Worm (Caenorhabditis elegans) whole organism, L1 larva: ENCODE measurements around the gene ztf-22.

ENCODE experiments used
- C04F5.9 ChIP-seq: sonication (generic microtip); optimal IDR thresholded peaks from 2 replicates; lab custom pipeline; 2016; ENCODE audit warnings: missing genetic modification characterization, missing compliant biosample characterization
- C34B4.2 ChIP-seq: sonication (generic microtip); optimal IDR thresholded peaks from 2 replicates; lab custom pipeline; 2017; ENCODE audit warnings: mild to moderate bottlenecking, missing genetic modification characterization, missing compliant biosample characterization
- Y116A8C.19 ChIP-seq: sonication (generic microtip); optimal IDR thresholded peaks from 2 replicates; lab custom pipeline; 2016; ENCODE audit warnings: missing compliant biosample characterization, missing genetic modification characterization, borderline replicate concordance
- ama-1 ChIP-seq: fragments of 150-350 bp; optimal IDR thresholded peaks from 2 replicates; lab custom pipeline; 2014
- ceh-63 ChIP-seq: fragments of 200-800 bp; sonication (Bioruptor generic); optimal IDR thresholded peaks from 2 replicates; lab custom pipeline; 2018; ENCODE audit warnings: mild to moderate bottlenecking, missing genetic modification characterization, missing compliant biosample characterization
- ceh-8 ChIP-seq: fragments of 200-800 bp; sonication (Bioruptor generic); optimal IDR thresholded peaks from 2 replicates; lab custom pipeline; 2018; ENCODE audit warnings: mild to moderate bottlenecking, missing genetic modification characterization, moderate library complexity, missing compliant biosample characterization
- ces-1 ChIP-seq: fragments of 150-350 bp; optimal IDR thresholded peaks from 2 replicates; lab custom pipeline; 2014; ENCODE audit warnings: missing biosample characterization, missing genetic modification reagents, missing genetic modification characterization
- efl-1 ChIP-seq, 4 experiments: fragments of 150-350 bp; optimal IDR thresholded peaks in 3 of 4; peaks in 1 of 4; 1 replicate in 1 of 4; 2 replicates in 3 of 4; lab custom pipeline; 2014; ENCODE audit warnings: missing biosample characterization in 2 of 4, missing genetic modification characterization in 2 of 4, missing genetic modification reagents in 2 of 4
- efl-3 ChIP-seq: fragments of 200-800 bp; sonication (Bioruptor generic); optimal IDR thresholded peaks from 2 replicates; lab custom pipeline; 2018; ENCODE audit warnings: mild to moderate bottlenecking, missing genetic modification characterization, missing compliant biosample characterization
- egl-27 ChIP-seq, 2 experiments: fragments of 150-350 bp in 1 of 2; sonication (generic microtip); optimal IDR thresholded peaks; 3 replicates each; lab custom pipeline; 2017 to 2018; ENCODE audit warnings: missing biosample characterization in 2 of 2, missing genetic modification characterization in 2 of 2, missing genetic modification reagents in 2 of 2
- elt-2 ChIP-seq: sonication (generic microtip); optimal IDR thresholded peaks from 2 replicates; lab custom pipeline; 2016; ENCODE audit warnings: missing genetic modification characterization, mild to moderate bottlenecking, inconsistent platforms, missing compliant biosample characterization, missing genetic modification reagents
- ets-5 ChIP-seq: fragments of 200-800 bp; sonication (Bioruptor generic); IDR thresholded peaks from 2 replicates; pipeline ENCODE4 v1.3.6; 2022; ENCODE audit warnings: missing genetic modification characterization, missing compliant biosample characterization
- fkh-10 ChIP-seq: sonication (generic microtip); optimal IDR thresholded peaks from 2 replicates; lab custom pipeline; 2017; ENCODE audit warnings: missing biosample characterization, missing genetic modification reagents, missing genetic modification characterization
- hlh-17 ChIP-seq: fragments of 200-800 bp; sonication (Bioruptor generic); optimal IDR thresholded peaks from 2 replicates; lab custom pipeline; 2018; ENCODE audit warnings: missing genetic modification characterization, mild to moderate bottlenecking, missing compliant biosample characterization, moderate library complexity, borderline replicate concordance
- hpl-2 ChIP-seq: fragments of 150-350 bp; optimal IDR thresholded peaks from 2 replicates; lab custom pipeline; 2014; ENCODE audit warnings: missing biosample characterization, missing genetic modification reagents, missing genetic modification characterization
- irx-1 ChIP-seq: sonication (generic microtip); optimal IDR thresholded peaks from 2 replicates; lab custom pipeline; 2016; ENCODE audit warnings: missing genetic modification characterization, missing compliant biosample characterization
- isw-1 ChIP-seq: fragments of 200-800 bp; sonication (Bioruptor generic); IDR thresholded peaks from 2 replicates; pipeline ENCODE4 v1.3.6; 2022; ENCODE audit warnings: missing genetic modification characterization, missing compliant biosample characterization
- jun-1 ChIP-seq: fragments of 150-350 bp; optimal IDR thresholded peaks from 2 replicates; lab custom pipeline; 2014; ENCODE audit warnings: missing biosample characterization, missing genetic modification reagents, missing genetic modification characterization
- lin-14 ChIP-seq: fragments of 200-800 bp; sonication (Bioruptor generic); optimal IDR thresholded peaks from 2 replicates; lab custom pipeline; 2018; ENCODE audit warnings: mild to moderate bottlenecking, missing genetic modification characterization, moderate library complexity, missing compliant biosample characterization
- lsy-2 ChIP-seq, 2 experiments: fragments of 150-350 bp; optimal IDR thresholded peaks; 2 replicates each; lab custom pipeline; 2014; ENCODE audit warnings: missing biosample characterization in 2 of 2, missing genetic modification characterization in 2 of 2
- mab-9 ChIP-seq: fragments of 200-800 bp; sonication (Bioruptor generic); IDR thresholded peaks from 2 replicates; pipeline ENCODE4 v1.3.6; 2022; ENCODE audit warnings: missing genetic modification reagents, missing genetic modification characterization, missing compliant biosample characterization
- mdl-1 ChIP-seq, 2 experiments: fragments of 150-350 bp; optimal IDR thresholded peaks; 2 replicates each; lab custom pipeline; 2014 to 2017; ENCODE audit warnings: missing biosample characterization in 2 of 2, missing genetic modification characterization in 2 of 2, inconsistent platforms in 1 of 2
- mef-2 ChIP-seq: fragments of 150-350 bp; optimal IDR thresholded peaks from 2 replicates; lab custom pipeline; 2014; ENCODE audit warnings: missing biosample characterization, missing genetic modification characterization
- nhr-11 ChIP-seq: fragments of 150-350 bp; optimal IDR thresholded peaks from 2 replicates; lab custom pipeline; 2014; ENCODE audit warnings: missing biosample characterization, missing genetic modification characterization
- nhr-12 ChIP-seq: sonication (generic microtip); optimal IDR thresholded peaks from 2 replicates; lab custom pipeline; 2017; ENCODE audit warnings: missing biosample characterization, missing genetic modification characterization
- nhr-19 ChIP-seq: fragments of 200-800 bp; sonication (Bioruptor generic); conservative IDR thresholded peaks from 2 replicates; pipeline ENCODE4 v1.3.6; 2022; ENCODE audit warnings: missing genetic modification characterization, missing compliant biosample characterization
- nhr-237 ChIP-seq: fragments of 150-350 bp; optimal IDR thresholded peaks from 2 replicates; lab custom pipeline; 2014; ENCODE audit warnings: missing biosample characterization, missing genetic modification characterization
- nhr-71 ChIP-seq: sonication (generic microtip); optimal IDR thresholded peaks from 2 replicates; lab custom pipeline; 2016; ENCODE audit warnings: mild to moderate bottlenecking, missing genetic modification characterization, moderate library complexity, missing compliant biosample characterization
- nhr-85 ChIP-seq: sonication (generic microtip); peaks from one replicate; lab custom pipeline; 2016; ENCODE audit warnings: missing genetic modification characterization, inconsistent platforms, missing compliant biosample characterization
- pag-3 ChIP-seq: sonication (generic microtip); optimal IDR thresholded peaks from 2 replicates; lab custom pipeline; 2017; ENCODE audit warnings: missing genetic modification characterization, mild to moderate bottlenecking, missing compliant biosample characterization, antibody characterized with exemption, borderline replicate concordance; ENCODE audit not compliant: insufficient read depth
- pqm-1 ChIP-seq: sonication (generic microtip); optimal IDR thresholded peaks from 3 replicates; lab custom pipeline; 2017; ENCODE audit warnings: missing biosample characterization, missing genetic modification characterization
- rnt-1 ChIP-seq: sonication (generic microtip); optimal IDR thresholded peaks from 2 replicates; lab custom pipeline; 2016; ENCODE audit warnings: mild to moderate bottlenecking, missing genetic modification characterization, moderate library complexity, missing compliant biosample characterization
- snpc-4 ChIP-seq: fragments of 150-350 bp; optimal IDR thresholded peaks from 2 replicates; lab custom pipeline; 2014; ENCODE audit warnings: missing biosample characterization, missing genetic modification characterization
- snu-23 ChIP-seq: sonication (generic microtip); optimal IDR thresholded peaks from 2 replicates; lab custom pipeline; 2016; ENCODE audit warnings: missing genetic modification characterization, missing compliant biosample characterization
- sox-4 ChIP-seq: sonication (generic microtip); optimal IDR thresholded peaks from 2 replicates; lab custom pipeline; 2016; ENCODE audit warnings: missing genetic modification characterization, missing compliant biosample characterization
- sup-37 ChIP-seq: fragments of 200-800 bp; sonication (Bioruptor generic); optimal IDR thresholded peaks from 2 replicates; lab custom pipeline; 2018; ENCODE audit warnings: mild to moderate bottlenecking, missing genetic modification characterization, missing compliant biosample characterization
- swsn-7 ChIP-seq: sonication (generic microtip); optimal IDR thresholded peaks from 2 replicates; lab custom pipeline; 2016; ENCODE audit warnings: missing genetic modification characterization, missing compliant biosample characterization
- tlp-1 ChIP-seq: fragments of 150-350 bp; optimal IDR thresholded peaks from 2 replicates; lab custom pipeline; 2014; ENCODE audit warnings: missing biosample characterization, missing genetic modification characterization
- unc-130 ChIP-seq: fragments of 150-350 bp; optimal IDR thresholded peaks from 2 replicates; lab custom pipeline; 2017; ENCODE audit warnings: missing biosample characterization, missing genetic modification characterization, inconsistent platforms
- unc-30 ChIP-seq: sonication (generic microtip); optimal IDR thresholded peaks from 2 replicates; lab custom pipeline; 2017; ENCODE audit warnings: missing biosample characterization, missing genetic modification characterization
- unc-86 ChIP-seq: sonication (generic microtip); optimal IDR thresholded peaks from 2 replicates; lab custom pipeline; 2016; ENCODE audit warnings: missing genetic modification characterization, missing compliant biosample characterization
- vab-15 ChIP-seq: sonication (generic microtip); optimal IDR thresholded peaks from 2 replicates; lab custom pipeline; 2017; ENCODE audit warnings: missing genotype, mild to moderate bottlenecking, missing genetic modification characterization, missing compliant biosample characterization
- zag-1 ChIP-seq: fragments of 150-350 bp; optimal IDR thresholded peaks from 2 replicates; lab custom pipeline; 2014; ENCODE audit warnings: missing biosample characterization, missing genetic modification characterization
- ztf-4 ChIP-seq: fragments of 150-350 bp; optimal IDR thresholded peaks from 2 replicates; lab custom pipeline; 2014; ENCODE audit warnings: missing biosample characterization, missing genetic modification characterization

The ztf-22 gene

DNA sequence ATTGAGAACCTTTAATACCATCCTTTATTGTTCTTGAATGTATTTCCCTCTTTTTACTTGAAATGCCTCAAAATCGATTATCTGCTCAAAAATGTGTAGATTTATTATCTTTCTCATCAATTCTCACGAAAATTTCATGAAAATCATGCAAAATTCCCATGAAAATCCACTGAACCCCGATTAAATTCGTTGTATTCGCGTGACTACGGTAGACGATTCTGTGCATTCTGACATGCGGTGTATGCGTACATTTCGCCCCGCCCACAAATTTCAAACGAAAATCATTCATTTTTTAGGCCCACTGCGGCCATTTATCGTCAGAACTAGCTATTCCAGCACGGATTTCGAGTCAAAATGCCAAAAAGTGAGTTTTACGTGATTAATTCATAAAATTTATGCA lies 40.6 kb downstream of the ztf-22 start, which contains the start of gene F15D4.5:
F15D4.5 (plus strand) TSS at position 301 of the 400 bp plus-strand sequence.
- no peak for TF ChIP-seq nhr-12
- TF ChIP-seq snpc-4: no peak
- TF ChIP-seq ets-5 (GFP tag; lab: Robert Waterston, UW): no peak
- TF ChIP-seq nhr-19 (GFP tag; lab: Robert Waterston, UW): no peak
- TF ChIP-seq C34B4.2 (tag; lab: Kevin White, UChicago): no peak
- no peak for TF ChIP-seq fkh-10 (GFP tag; lab: Kevin White, UChicago)
- TF ChIP-seq unc-130: no peak

DNA sequence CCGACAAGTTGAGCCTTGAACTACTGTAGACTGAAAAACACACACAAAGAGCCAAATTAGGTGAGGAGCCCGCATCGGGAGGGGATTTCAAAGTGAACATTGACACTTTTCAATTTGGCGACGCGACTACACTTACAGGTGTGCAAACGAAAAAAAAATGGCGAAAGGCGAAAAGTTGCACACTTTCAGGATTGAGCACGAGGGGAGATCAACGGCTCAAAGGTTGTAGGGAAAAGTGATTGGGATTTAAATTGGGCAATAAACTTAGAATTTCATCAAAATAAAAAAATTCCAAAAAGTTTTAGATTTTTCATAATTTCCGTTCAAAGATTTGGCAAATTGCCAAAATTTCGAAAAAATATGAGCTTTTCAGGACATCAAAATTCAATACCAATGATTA lies 42.6 kb downstream of the ztf-22 start, which contains the start of gene F15D4.4:
F15D4.4 (minus strand) TSS at position 101 of the 400 bp plus-strand sequence.
- TF ChIP-seq Y116A8C.19 (tag; lab: Kevin White, UChicago): no peak
- no peak for TF ChIP-seq ztf-4 (tag; lab: Kevin White, UChicago)
- TF ChIP-seq jun-1 (tag; lab: Kevin White, UChicago): no peak
- no peak for TF ChIP-seq hlh-17 (GFP tag; lab: Kevin White, UChicago)
- TF ChIP-seq mab-9 (GFP tag; lab: Robert Waterston, UW): no peak
- TF ChIP-seq pqm-1 (tag; lab: Kevin White, UChicago): no peak
- TF ChIP-seq swsn-7 (tag; lab: Kevin White, UChicago): no peak
- no peak for TF ChIP-seq pag-3 (tag; lab: Kevin White, UChicago)
- no peak for TF ChIP-seq lsy-2 (tag; optimal IDR thresholded peaks at IDR 0.05; lab: Kevin White, UChicago)
- TF ChIP-seq nhr-19 (GFP tag; lab: Robert Waterston, UW): no peak
- TF ChIP-seq ces-1 (GFP tag; lab: Kevin White, UChicago): no peak

DNA sequence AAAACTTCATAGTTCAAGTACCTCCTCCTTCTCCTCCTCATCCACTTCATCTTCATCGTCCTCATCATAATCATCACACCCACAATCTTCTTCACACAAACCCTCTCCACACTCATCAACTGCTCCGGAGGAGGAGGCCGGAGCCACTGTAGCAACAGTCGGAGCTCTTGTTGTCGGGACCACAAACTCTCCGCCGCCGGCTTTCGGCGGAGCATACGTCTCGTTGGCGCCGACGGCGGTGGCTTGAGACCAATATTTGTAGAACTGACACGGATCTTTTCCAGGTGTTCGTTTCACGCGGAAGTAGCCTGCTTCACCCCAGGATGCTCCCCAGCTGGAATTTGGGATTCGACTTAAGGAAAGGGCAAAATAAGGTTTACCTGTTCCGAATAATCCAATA lies 46.0 kb downstream of the ztf-22 start:
- TF ChIP-seq snu-23 (GFP tag; lab: Kevin White, UChicago) (no peak), nhr-85 (tag; lab: Kevin White, UChicago) (no peak), isw-1 (no peak)

DNA sequence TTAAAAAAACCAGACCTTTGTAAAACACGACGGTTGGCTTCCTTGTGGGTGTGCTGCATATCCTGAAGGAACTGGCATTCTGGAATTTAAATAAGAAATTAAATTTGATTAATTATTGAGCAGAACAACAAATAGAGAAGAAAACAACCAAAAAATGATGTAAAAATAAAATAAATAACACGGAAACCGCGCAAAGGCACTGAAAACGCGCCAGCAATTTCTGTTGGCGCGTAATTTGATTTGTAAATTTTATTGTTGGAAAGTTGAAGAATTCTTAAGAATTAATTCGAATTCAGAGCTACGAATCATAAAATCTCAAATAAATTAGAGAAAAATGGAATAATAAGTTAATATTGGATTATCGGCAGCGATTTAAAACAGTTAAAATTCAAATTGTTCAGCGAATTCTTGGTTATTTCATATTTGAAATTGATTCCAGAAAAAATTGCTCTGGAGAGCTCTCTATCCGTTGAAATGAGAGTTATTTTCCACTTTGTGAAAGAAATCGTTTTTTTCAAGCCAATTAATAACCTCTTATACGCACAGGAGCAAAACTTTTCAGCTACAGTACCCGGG lies 47.7 kb downstream of the ztf-22 start, which contains the start of gene romo-1:
romo-1 (minus strand) TSS at position 79 of the 576 bp plus-strand sequence.
- TF ChIP-seq jun-1 (tag; lab: Kevin White, UChicago): peak; percentile 34
- TF ChIP-seq irx-1 (tag; lab: Kevin White, UChicago): peak; percentile 57
- no peak for TF ChIP-seq ceh-63
- TF ChIP-seq Y116A8C.19 (tag; lab: Kevin White, UChicago): no peak
- TF ChIP-seq ces-1 (GFP tag; lab: Kevin White, UChicago): no peak
- peak; percentile 85 for TF ChIP-seq lin-14 (GFP tag; lab: Kevin White, UChicago)
- TF ChIP-seq ama-1: no peak
- peak; percentile 78 for TF ChIP-seq rnt-1 (tag; lab: Kevin White, UChicago)
- TF ChIP-seq vab-15: no peak
- TF ChIP-seq sup-37 (GFP tag; lab: Kevin White, UChicago): no peak
- peak; percentile 34 for TF ChIP-seq unc-30 (tag; lab: Kevin White, UChicago)
- TF ChIP-seq hpl-2 (GFP tag; lab: Kevin White, UChicago): no peak
- peak; percentile 38 for TF ChIP-seq sox-4 (tag; lab: Kevin White, UChicago)
- TF ChIP-seq elt-2 (tag; lab: Kevin White, UChicago): peak; percentile 40
- peak; percentile 87 for TF ChIP-seq unc-130
- no peak for TF ChIP-seq tlp-1 (tag; lab: Kevin White, UChicago)
- no peak for TF ChIP-seq pag-3 (tag; lab: Kevin White, UChicago)
- TF ChIP-seq nhr-11: no peak
- TF ChIP-seq nhr-237: peak; percentile 5
- no peak for TF ChIP-seq efl-3 (GFP tag; lab: Kevin White, UChicago)
- TF ChIP-seq efl-1 (optimal IDR thresholded peaks at IDR 0.05; lab: Kevin White, UChicago): peak; percentile 65 to 95
- peak; percentile 94 to 99 for TF ChIP-seq efl-1 (GFP tag; optimal IDR thresholded peaks at IDR 0.05 in 1 of 2; lab: Kevin White, UChicago)
- TF ChIP-seq C04F5.9: peak; percentile 45
- no peak for TF ChIP-seq C34B4.2 (tag; lab: Kevin White, UChicago)
- peak; percentile 38 for TF ChIP-seq ceh-8 (GFP tag; lab: Kevin White, UChicago)
- peak; percentile 88 for TF ChIP-seq snu-23 (GFP tag; lab: Kevin White, UChicago)
- peak; percentile 71 for TF ChIP-seq unc-86 (tag; lab: Kevin White, UChicago)
- peak; percentile 85 for TF ChIP-seq nhr-85 (tag; lab: Kevin White, UChicago)
- no peak for TF ChIP-seq pqm-1 (tag; lab: Kevin White, UChicago)
- peak; percentile 88 for TF ChIP-seq nhr-71
- peak in 1 of 2 experiments; percentile 58 for TF ChIP-seq mdl-1 (tag; optimal IDR thresholded peaks at IDR 0.05; lab: Kevin White, UChicago)
- TF ChIP-seq zag-1 (tag; lab: Kevin White, UChicago): no peak
- no peak for TF ChIP-seq mef-2 (tag; lab: Kevin White, UChicago)
- no peak for TF ChIP-seq egl-27 (tag; optimal IDR thresholded peaks at IDR 0.05; lab: Kevin White, UChicago)
